Worm (Caenorhabditis elegans) whole organism, L4/young adult: ENCODE data around the gene fbxa-181.

Experiments
- W03F9.2 ChIP-seq: fragments of 150-350 bp; optimal IDR thresholded peaks from 2 replicates; lab custom pipeline; 2014; ENCODE audit warnings: missing biosample characterization, missing genetic modification characterization
- dao-5 ChIP-seq: sonication (generic microtip); optimal IDR thresholded peaks from 2 replicates; lab custom pipeline; 2016; ENCODE audit warnings: missing genotype, missing genetic modification characterization, moderate library complexity, missing compliant biosample characterization
- him-1 ChIP-seq: sonication (generic microtip); optimal IDR thresholded peaks from 2 replicates; lab custom pipeline; 2016; ENCODE audit warnings: missing genotype, missing genetic modification reagents, missing genetic modification characterization, missing compliant biosample characterization

Gene fbxa-181

ce11 chrV:13730762-13731161, 5.1 kb downstream of the fbxa-181 start, which contains the start of gene dct-17:
Gene dct-17 (minus strand): TSS chrV:13730784.
- TF ChIP-seq W03F9.2 (tag; lab: Kevin White, UChicago) (no peak), him-1 (tag; lab: Kevin White, UChicago) (no peak), dao-5 (tag; lab: Kevin White, UChicago) (no peak)

DNA sequence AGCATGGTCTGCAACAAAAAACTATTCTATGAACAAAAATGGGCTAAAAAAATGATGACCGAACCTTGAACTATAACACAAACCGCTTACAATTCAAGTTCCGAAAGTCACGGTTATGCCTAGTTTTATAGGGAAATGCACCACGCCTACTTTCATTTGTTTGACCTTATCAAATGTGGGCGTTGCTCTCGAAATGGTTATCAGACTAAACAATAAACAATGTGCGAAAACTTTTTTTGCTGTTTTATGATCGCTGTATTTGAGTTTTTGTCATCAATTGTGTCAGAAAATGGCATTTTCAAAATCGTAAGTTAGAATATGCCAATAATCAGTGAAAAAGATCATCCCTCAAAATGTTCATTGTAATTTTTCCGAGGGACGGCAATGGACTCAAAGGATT, 10.5 kb downstream of the fbxa-181 start, which contains the start of gene F35E12.6:
Gene F35E12.6, minus strand, starts transcription at position 101 of the 400 bp plus-strand sequence.
- TF ChIP-seq him-1 (tag; lab: Kevin White, UChicago): no peak
- TF ChIP-seq W03F9.2 (tag; lab: Kevin White, UChicago): no peak

DNA sequence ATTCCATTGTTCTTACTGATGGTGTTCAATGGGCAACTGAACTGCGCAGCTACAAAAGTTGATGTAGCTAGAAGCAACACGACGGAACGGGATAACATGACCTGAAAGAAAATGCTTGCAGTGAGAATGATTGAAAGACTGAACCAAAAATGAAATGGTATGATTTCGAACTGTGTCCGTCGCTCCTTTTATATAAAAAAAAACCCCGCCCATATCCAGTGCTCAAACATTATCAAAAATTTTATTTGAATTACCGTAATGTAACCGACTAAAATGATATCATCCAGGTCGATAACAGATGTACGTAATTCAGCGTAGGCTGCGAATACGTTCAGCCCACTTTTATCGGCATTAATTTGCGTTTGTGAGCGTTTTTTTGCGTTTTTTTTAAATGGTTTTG, 12.7 kb downstream of the fbxa-181 start, which contains the start of gene irg-5:
Gene irg-5, minus strand, starts transcription at position 101 of the 400 bp plus-strand sequence.
- TF ChIP-seq him-1 (tag; lab: Kevin White, UChicago) (no peak), W03F9.2 (tag; lab: Kevin White, UChicago) (no peak), dao-5 (tag; lab: Kevin White, UChicago) (no peak)

DNA sequence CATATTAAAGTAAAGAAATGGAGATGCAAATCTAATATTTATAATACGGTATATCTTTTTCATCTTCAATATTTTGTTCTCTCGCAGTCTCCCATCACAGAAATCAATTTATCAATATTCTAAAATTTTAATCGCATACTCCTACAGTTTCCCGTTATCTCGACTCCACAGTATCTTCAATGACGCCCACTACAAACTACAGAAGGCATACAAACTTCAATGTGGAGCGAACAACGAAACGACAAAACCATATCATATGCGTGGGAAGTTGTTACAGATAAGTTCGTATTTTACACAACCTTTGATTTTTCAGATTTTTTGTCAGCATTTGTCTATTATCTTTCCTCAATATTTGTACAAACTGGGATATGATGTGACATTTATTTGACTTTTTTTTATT, 14.2 kb downstream of the fbxa-181 start:
- TF ChIP-seq dao-5 (tag; lab: Kevin White, UChicago) (no peak), W03F9.2 (tag; lab: Kevin White, UChicago) (no peak), him-1 (tag; lab: Kevin White, UChicago) (no peak)

- TF ChIP-seq dao-5 (tag; lab: Kevin White, UChicago): no peak
- no peak for TF ChIP-seq him-1 (tag; lab: Kevin White, UChicago)
- no peak for TF ChIP-seq W03F9.2 (tag; lab: Kevin White, UChicago)
Measured at ce11 chrV:13744901-13745300, 19.2 kb downstream of the fbxa-181 start, which contains the start of gene F35E12.9. Gene F35E12.9 (minus strand): TSS chrV:13745127.

- TF ChIP-seq W03F9.2 (tag; lab: Kevin White, UChicago) (no peak), dao-5 (tag; lab: Kevin White, UChicago) (no peak)
Measured at ce11 chrV:13748658-13749057, 23.0 kb downstream of the fbxa-181 start, which contains the start of gene F35E12.10. Gene F35E12.10 (minus strand): TSS chrV:13748758.

ce11 chrV:13751811-13752210, 26.1 kb downstream of the fbxa-181 start, which contains the start of gene cld-9:
Gene cld-9 (minus strand): TSS chrV:13751891.
- TF ChIP-seq dao-5 (tag; lab: Kevin White, UChicago) (no peak), him-1 (tag; lab: Kevin White, UChicago) (no peak), W03F9.2 (tag; lab: Kevin White, UChicago) (no peak)

ce11 chrV:13753481-13753880, 27.8 kb downstream of the fbxa-181 start, which contains the start of gene F20G2.1:
Gene F20G2.1 (minus strand): TSS chrV:13753581.
- TF ChIP-seq him-1 (tag; lab: Kevin White, UChicago) (no peak), dao-5 (tag; lab: Kevin White, UChicago) (no peak), W03F9.2 (tag; lab: Kevin White, UChicago) (no peak)

DNA sequence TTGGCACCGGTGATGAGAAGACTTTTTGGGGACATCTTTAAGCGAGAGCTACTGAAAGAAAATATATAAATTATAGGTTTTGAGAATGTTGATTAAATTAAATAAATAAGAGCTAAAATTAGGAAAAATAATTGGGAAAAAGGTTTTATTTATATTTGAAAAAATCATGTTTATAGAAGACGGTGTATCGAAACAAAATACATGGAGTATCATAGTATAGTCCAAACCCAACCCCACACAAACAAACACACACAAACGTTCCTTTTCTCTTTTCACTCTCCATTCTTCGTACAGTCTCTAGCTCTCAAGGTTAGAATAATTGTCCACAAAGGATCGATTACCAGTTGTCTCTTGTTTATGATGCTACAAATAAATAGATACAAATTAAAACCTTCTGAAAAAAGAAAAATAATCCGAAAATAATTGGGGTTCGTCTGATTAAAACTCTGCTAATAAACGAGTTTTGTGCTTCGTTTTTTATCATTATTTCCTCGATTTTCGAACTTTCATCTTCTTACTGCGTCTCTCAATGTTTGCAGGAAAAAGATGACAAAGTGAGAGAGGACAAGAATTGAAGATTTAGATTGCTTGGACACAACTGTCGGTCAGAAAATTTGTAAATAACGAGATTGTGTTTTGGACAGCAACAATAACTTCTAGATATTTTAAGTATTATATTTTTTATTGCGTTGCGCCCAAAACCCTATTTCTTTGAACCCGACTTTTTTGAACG, 30.9 kb downstream of the fbxa-181 start, which contains the start of gene F20G2.2:
Gene F20G2.2, minus strand, starts transcription at position 51 of the 733 bp plus-strand sequence.
- TF ChIP-seq dao-5 (tag; lab: Kevin White, UChicago) (no peak), W03F9.2 (tag; lab: Kevin White, UChicago) (no peak), him-1 (tag; lab: Kevin White, UChicago) (no peak)

DNA sequence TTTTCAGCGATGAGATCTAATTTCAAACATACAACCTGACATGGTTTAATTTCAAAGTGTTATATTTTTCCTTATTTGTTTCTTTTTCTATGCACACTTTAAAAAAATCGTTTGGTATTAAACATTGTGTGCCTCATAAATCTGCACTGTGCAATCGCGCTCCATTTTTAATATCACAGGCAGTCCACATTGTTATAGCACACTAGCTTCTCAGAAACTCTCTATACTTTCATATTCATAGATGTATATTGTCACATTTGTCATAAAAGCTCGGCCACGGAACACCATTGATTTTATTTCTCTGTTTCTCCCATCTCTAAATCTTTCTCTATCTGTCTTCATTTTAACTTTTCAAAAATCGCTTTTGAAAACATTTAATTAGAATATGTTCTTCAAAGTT, 31.7 kb downstream of the fbxa-181 start:
- no peak for TF ChIP-seq dao-5 (tag; lab: Kevin White, UChicago)
- no peak for TF ChIP-seq him-1 (tag; lab: Kevin White, UChicago)
- no peak for TF ChIP-seq W03F9.2 (tag; lab: Kevin White, UChicago)

DNA sequence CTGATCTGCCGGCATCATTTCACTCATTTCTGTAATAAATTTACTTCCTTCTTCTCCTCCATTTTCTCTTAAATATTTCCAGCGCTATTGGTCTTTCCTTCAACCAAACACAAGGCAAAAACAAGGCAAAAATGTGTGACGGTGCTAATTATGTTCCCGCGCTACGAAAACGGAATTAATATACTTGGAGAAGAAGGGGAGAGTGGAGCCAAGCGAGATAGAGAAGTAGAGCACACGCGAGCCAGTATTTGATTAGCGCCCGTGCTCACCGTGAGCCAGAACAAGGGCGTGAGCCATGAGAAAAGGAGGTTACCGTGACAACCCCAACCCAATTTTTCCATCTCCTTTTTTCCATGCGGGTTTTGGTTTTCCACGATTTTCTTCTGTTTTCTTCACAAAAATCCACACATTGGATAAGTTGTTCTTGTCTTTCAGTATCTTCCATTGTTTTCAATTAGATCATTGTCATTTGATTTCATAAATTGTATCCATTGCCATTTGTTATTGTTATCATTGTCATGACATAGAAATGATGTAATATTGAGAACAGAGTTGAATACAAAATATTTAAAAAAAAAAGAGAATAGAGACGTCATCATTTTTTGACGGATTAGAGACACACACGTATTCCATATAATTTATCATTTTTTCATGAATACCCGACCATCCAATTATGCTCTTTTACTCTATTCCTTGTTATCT, 36.9 kb downstream of the fbxa-181 start, which contains the start of gene F20G2.6:
Gene F20G2.6, plus strand, starts transcription at position 652 of the 702 bp plus-strand sequence.
- TF ChIP-seq him-1 (tag; lab: Kevin White, UChicago) (no peak), dao-5 (tag; lab: Kevin White, UChicago) (no peak), W03F9.2 (tag; lab: Kevin White, UChicago) (no peak)

- TF ChIP-seq W03F9.2 (tag; lab: Kevin White, UChicago) (no peak), him-1 (tag; lab: Kevin White, UChicago) (no peak), dao-5 (tag; lab: Kevin White, UChicago) (no peak)
Measured at ce11 chrV:13763723-13764122, 38.0 kb downstream of the fbxa-181 start.

- TF ChIP-seq W03F9.2 (tag; lab: Kevin White, UChicago) (no peak), dao-5 (tag; lab: Kevin White, UChicago) (no peak), him-1 (tag; lab: Kevin White, UChicago) (no peak)
Measured at ce11 chrV:13768388-13768787, 42.7 kb downstream of the fbxa-181 start, which contains the start of gene F20G2.3. Gene F20G2.3 (minus strand): TSS chrV:13768488.
